Fruit fly (Drosophila melanogaster) whole organism, embryonic: Measurements from ENCODE around the gene CG8814.

ENCODE experiments used
- Awh ChIP-seq: fragments of 200-800 bp; sonication (Bioruptor generic); IDR thresholded peaks from 2 replicates; pipeline ENCODE4, ENCODE4 v1.3.6; 2022; ENCODE audit warnings: missing biosample characterization, missing genetic modification characterization
- BEAF-32 ChIP-seq: fragments of 200-800 bp; sonication (Bioruptor generic); optimal IDR thresholded peaks from 3 replicates; lab custom pipeline; 2017; ENCODE audit warnings: missing biosample characterization, missing genetic modification characterization, mild to moderate bottlenecking, moderate library complexity, missing genetic modification reagents
- Bdp1 ChIP-seq: fragments of 200-800 bp; sonication (Bioruptor generic); optimal IDR thresholded peaks from 3 replicates; lab custom pipeline; 2016; ENCODE audit warnings: missing biosample characterization, missing genetic modification characterization
- BtbVII ChIP-seq: fragments of 200-800 bp; sonication (Bioruptor generic); optimal IDR thresholded peaks from 3 replicates; lab custom pipeline; 2017; ENCODE audit warnings: missing biosample characterization, mild to moderate bottlenecking, missing genetic modification characterization
- CG11398 ChIP-seq: fragments of 200-800 bp; sonication (Bioruptor generic); optimal IDR thresholded peaks from 2 replicates; lab custom pipeline; 2016; ENCODE audit warnings: missing biosample characterization, missing genetic modification characterization
- CG13287 ChIP-seq: fragments of 200-800 bp; sonication (Bioruptor generic); IDR thresholded peaks from 2 replicates; pipeline ENCODE4 v1.3.6; 2022; ENCODE audit warnings: missing biosample characterization, missing genetic modification characterization; ENCODE audit not compliant: partially characterized antibody
- CG14050 ChIP-seq: fragments of 200-800 bp; sonication (Bioruptor generic); IDR thresholded peaks from 3 replicates; pipeline ENCODE4 v1.3.6; 2022; ENCODE audit warnings: missing biosample characterization, missing genetic modification characterization
- CG14965 ChIP-seq: fragments of 200-800 bp; sonication (Bioruptor generic); optimal IDR thresholded peaks from 2 replicates; lab custom pipeline; 2016; ENCODE audit warnings: missing biosample characterization, missing genetic modification characterization, borderline replicate concordance
- CG15696 ChIP-seq: fragments of 200-800 bp; sonication (Bioruptor generic); optimal IDR thresholded peaks from 2 replicates; lab custom pipeline; 2019; ENCODE audit warnings: missing biosample characterization, mild to moderate bottlenecking, missing genetic modification characterization, moderate library complexity
- CG16815 ChIP-seq: fragments of 200-800 bp; sonication (Bioruptor generic); optimal IDR thresholded peaks from 3 replicates; lab custom pipeline; 2017; ENCODE audit warnings: missing biosample characterization, mild to moderate bottlenecking, missing genetic modification characterization
- CG16863 ChIP-seq: fragments of 200-800 bp; sonication (Bioruptor generic); optimal IDR thresholded peaks from 3 replicates; lab custom pipeline; 2016; ENCODE audit warnings: missing biosample characterization, missing genetic modification characterization
- CG17328 ChIP-seq: fragments of 200-800 bp; sonication (Bioruptor generic); IDR thresholded peaks from 2 replicates; pipeline ENCODE4 v1.3.6; 2022; ENCODE audit warnings: missing biosample characterization, missing genetic modification characterization
- CG1832 ChIP-seq: fragments of 200-800 bp; sonication (Bioruptor generic); optimal IDR thresholded peaks from 2 replicates; lab custom pipeline; 2017; ENCODE audit warnings: missing biosample characterization, mild to moderate bottlenecking, missing genetic modification characterization, inconsistent platforms
- CG18764 ChIP-seq: fragments of 200-800 bp; sonication (Bioruptor generic); optimal IDR thresholded peaks from 3 replicates; lab custom pipeline; 2016; ENCODE audit warnings: missing biosample characterization, missing genetic modification characterization
- CG3163 ChIP-seq: fragments of 200-800 bp; sonication (Bioruptor generic); optimal IDR thresholded peaks from 3 replicates; lab custom pipeline; 2016; ENCODE audit warnings: missing biosample characterization, missing genetic modification characterization
- CG4360 ChIP-seq: fragments of 200-800 bp; sonication (Bioruptor generic); IDR thresholded peaks from 2 replicates; pipeline ENCODE4 v1.3.6; 2022; ENCODE audit warnings: missing biosample characterization, missing genetic modification characterization
- CG4730 ChIP-seq: fragments of 200-800 bp; sonication (Bioruptor generic); IDR thresholded peaks from 2 replicates; pipeline ENCODE4 v1.3.6; 2022; ENCODE audit warnings: missing biosample characterization, missing genetic modification characterization
- CG6791 ChIP-seq: fragments of 200-800 bp; sonication (Bioruptor generic); IDR thresholded peaks from 3 replicates; pipeline ENCODE4 v1.3.6; 2022; ENCODE audit warnings: missing biosample characterization, missing genetic modification characterization; ENCODE audit not compliant: partially characterized antibody
- CG7786 ChIP-seq: fragments of 200-800 bp; sonication (Bioruptor generic); optimal IDR thresholded peaks from 2 replicates; lab custom pipeline; 2016; ENCODE audit warnings: missing biosample characterization, missing genetic modification characterization
- CG8089 ChIP-seq: fragments of 200-800 bp; sonication (Bioruptor generic); optimal IDR thresholded peaks from 3 replicates; lab custom pipeline; 2016; ENCODE audit warnings: missing biosample characterization, missing genetic modification characterization
- CG8281 ChIP-seq: fragments of 200-800 bp; sonication (Bioruptor generic); optimal IDR thresholded peaks from 2 replicates; lab custom pipeline; 2018; ENCODE audit warnings: missing biosample characterization, mild to moderate bottlenecking, missing genetic modification characterization, moderate library complexity
- CG8924 ChIP-seq: fragments of 200-800 bp; optimal IDR thresholded peaks from 3 replicates; lab custom pipeline; 2019; ENCODE audit warnings: missing biosample characterization, mild to moderate bottlenecking, missing genetic modification characterization, moderate library complexity
- CG9876 ChIP-seq: fragments of 200-800 bp; sonication (Bioruptor generic); optimal IDR thresholded peaks from 2 replicates; lab custom pipeline; 2016; ENCODE audit warnings: missing biosample characterization, missing genetic modification characterization
- CHES-1-like ChIP-seq: fragments of 200-800 bp; sonication (Bioruptor generic); optimal IDR thresholded peaks from 2 replicates; lab custom pipeline; 2016; ENCODE audit warnings: missing biosample characterization, missing genetic modification characterization
- Dek ChIP-seq: fragments of 200-800 bp; sonication (Bioruptor generic); optimal IDR thresholded peaks from 3 replicates; lab custom pipeline; 2019; ENCODE audit warnings: missing biosample characterization, mild to moderate bottlenecking, missing genetic modification characterization, moderate library complexity
- Dip3 ChIP-seq: fragments of 200-800 bp; sonication (Bioruptor generic); optimal IDR thresholded peaks from 3 replicates; lab custom pipeline; 2016; ENCODE audit warnings: missing biosample characterization, missing genetic modification characterization
- Lim3 ChIP-seq: fragments of 200-800 bp; sonication (Bioruptor generic); IDR thresholded peaks from 2 replicates; pipeline ENCODE4 v1.3.6; 2022; ENCODE audit warnings: missing biosample characterization, missing genetic modification characterization
- MESR4 ChIP-seq: fragments of 200-800 bp; sonication (Bioruptor generic); optimal IDR thresholded peaks from 2 replicates; lab custom pipeline; 2018; ENCODE audit warnings: missing biosample characterization, mild to moderate bottlenecking, missing genetic modification characterization, moderate library complexity
- Mrtf ChIP-seq: fragments of 200-800 bp; sonication (Bioruptor generic); IDR thresholded peaks from 3 replicates; pipeline ENCODE4 v1.3.6; 2022; ENCODE audit warnings: missing biosample characterization, missing genetic modification characterization
- NfI ChIP-seq: fragments of 200-800 bp; sonication (Bioruptor generic); optimal IDR thresholded peaks from 3 replicates; lab custom pipeline; 2018; ENCODE audit warnings: missing biosample characterization, mild to moderate bottlenecking, missing genetic modification characterization, moderate library complexity
- PHDP ChIP-seq: fragments of 200-800 bp; sonication (Bioruptor generic); optimal IDR thresholded peaks from 3 replicates; lab custom pipeline; 2018; ENCODE audit warnings: missing biosample characterization, mild to moderate bottlenecking, missing genetic modification characterization, moderate library complexity
- Trl ChIP-seq, 3 experiments: fragments of >200 bp in 2 of 3; fragments of 200-800 bp in 1 of 3; sonication (Bioruptor generic) in 1 of 3; optimal IDR thresholded peaks; 2 replicates in 1 of 3; 3 replicates in 2 of 3; lab custom pipeline; 2016 to 2017; ENCODE audit warnings: missing biosample characterization in 1 of 3, missing genetic modification characterization in 1 of 3
- caup ChIP-seq: fragments of 200-800 bp; sonication (Bioruptor generic); optimal IDR thresholded peaks from 3 replicates; lab custom pipeline; 2017; ENCODE audit warnings: missing biosample characterization, mild to moderate bottlenecking, missing genetic modification characterization, moderate library complexity; ENCODE audit not compliant: severe bottlenecking
- dan ChIP-seq: fragments of 200-800 bp; sonication (Bioruptor generic); IDR thresholded peaks from 2 replicates; pipeline ENCODE4 v1.3.6; 2022; ENCODE audit warnings: missing biosample characterization, missing genetic modification characterization
- dpn ChIP-seq, 2 experiments: fragments of 200-800 bp; sonication (Bioruptor generic); optimal IDR thresholded peaks; 3 replicates each; lab custom pipeline; 2016; ENCODE audit warnings: missing biosample characterization in 2 of 2, missing genetic modification characterization in 2 of 2
- fu2 ChIP-seq: fragments of 200-800 bp; sonication (Bioruptor generic); optimal IDR thresholded peaks from 2 replicates; lab custom pipeline; 2016; ENCODE audit warnings: missing biosample characterization, missing genetic modification characterization
- gsb-n ChIP-seq: fragments of 200-800 bp; sonication (Bioruptor generic); optimal IDR thresholded peaks from 3 replicates; lab custom pipeline; 2018; ENCODE audit warnings: missing biosample characterization, mild to moderate bottlenecking, missing genetic modification characterization
- ham ChIP-seq: fragments of 200-800 bp; sonication (Bioruptor generic); IDR thresholded peaks from 2 replicates; pipeline ENCODE4 v1.3.6; 2022; ENCODE audit warnings: missing biosample characterization, missing genetic modification characterization
- inv ChIP-seq: fragments of 200-800 bp; sonication (Bioruptor generic); IDR thresholded peaks from 2 replicates; pipeline ENCODE4 v1.3.6; 2022; ENCODE audit warnings: missing biosample characterization, missing genetic modification characterization; ENCODE audit not compliant: partially characterized antibody
- lmd ChIP-seq: fragments of 200-800 bp; sonication (Bioruptor generic); IDR thresholded peaks from 2 replicates; pipeline ENCODE4 v1.3.6; 2022; ENCODE audit warnings: missing biosample characterization, missing genetic modification characterization
- odd ChIP-seq: fragments of 200-800 bp; sonication (Bioruptor generic); optimal IDR thresholded peaks from 2 replicates; lab custom pipeline; 2017; ENCODE audit warnings: missing biosample characterization, mild to moderate bottlenecking, missing genetic modification characterization
- pb ChIP-seq: fragments of 200-800 bp; sonication (Bioruptor generic); optimal IDR thresholded peaks from 3 replicates; lab custom pipeline; 2016; ENCODE audit warnings: missing biosample characterization, missing genetic modification characterization
- pnt ChIP-seq: fragments of 200-800 bp; sonication (Bioruptor generic); optimal IDR thresholded peaks from 3 replicates; lab custom pipeline; 2016; ENCODE audit warnings: missing biosample characterization, missing genetic modification characterization
- pzg ChIP-seq: fragments of 200-800 bp; sonication (Bioruptor generic); optimal IDR thresholded peaks from 3 replicates; lab custom pipeline; 2018; ENCODE audit warnings: missing biosample characterization, mild to moderate bottlenecking, missing genetic modification characterization, moderate library complexity
- sens-2 ChIP-seq: fragments of 200-800 bp; sonication (Bioruptor generic); IDR thresholded peaks from 2 replicates; pipeline ENCODE4 v1.3.6; 2022; ENCODE audit warnings: missing biosample characterization, missing genetic modification characterization
- shn ChIP-seq: fragments of 200-800 bp; sonication (Bioruptor generic); optimal IDR thresholded peaks from 3 replicates; lab custom pipeline; 2016; ENCODE audit warnings: missing biosample characterization, missing genetic modification characterization
- sim ChIP-seq: fragments of 200-800 bp; sonication (Bioruptor generic); IDR thresholded peaks from 2 replicates; pipeline ENCODE4 v1.3.6; 2022; ENCODE audit warnings: missing biosample characterization, missing genetic modification characterization
- slp2 ChIP-seq: fragments of 200-800 bp; sonication (Bioruptor generic); optimal IDR thresholded peaks from 2 replicates; lab custom pipeline; 2016; ENCODE audit warnings: missing biosample characterization, missing genetic modification characterization
- sug ChIP-seq: fragments of 200-800 bp; optimal IDR thresholded peaks from 2 replicates; lab custom pipeline; 2019; ENCODE audit warnings: missing biosample characterization, mild to moderate bottlenecking, missing genetic modification characterization, moderate library complexity
- tna ChIP-seq: fragments of 200-800 bp; sonication (Bioruptor generic); IDR thresholded peaks from 2 replicates; pipeline ENCODE4 v1.3.6; 2022; ENCODE audit warnings: missing biosample characterization, missing genetic modification characterization; ENCODE audit not compliant: partially characterized antibody
- vfl ChIP-seq: fragments of 200-800 bp; sonication (Bioruptor generic); optimal IDR thresholded peaks from 2 replicates; lab custom pipeline; 2016; ENCODE audit warnings: missing biosample characterization, missing genetic modification characterization

The CG8814 gene

dm6 chr2L:2864601-2865000 is 10.1 kb upstream of the CG8814 start (continued):
- TF ChIP-seq gsb-n (no peak), slp2 (GFP tag; lab: Kevin White, UChicago) (no peak), pb (no peak), PHDP (tag; lab: Kevin White, UChicago) (peak; percentile 24), NfI (peak; percentile 16), CG16863 (GFP tag; lab: Kevin White, UChicago) (no peak), shn (GFP tag; lab: Kevin White, UChicago) (no peak), lmd (GFP tag; lab: Robert Waterston, UW) (no peak), caup (peak; percentile 49), CG11398 (GFP tag; lab: Kevin White, UChicago) (no peak), CG13287 (GFP tag; lab: Robert Waterston, UW) (no peak), sug (tag; lab: Kevin White, UChicago) (no peak), ham (GFP tag; lab: Robert Waterston, UW) (no peak), CG9876 (GFP tag; lab: Kevin White, UChicago) (no peak), Lim3 (no peak), BEAF-32 (no peak), vfl (GFP tag; lab: Kevin White, UChicago) (no peak), MESR4 (GFP tag; lab: Kevin White, UChicago) (no peak), sim (GFP tag; lab: Robert Waterston, UW) (no peak), CG8089 (GFP tag; lab: Kevin White, UChicago) (no peak), fu2 (GFP tag; lab: Kevin White, UChicago) (no peak), CG6791 (GFP tag; lab: Robert Waterston, UW) (no peak), sens-2 (GFP tag; lab: Robert Waterston, UW) (no peak), CG8924 (tag; lab: Kevin White, UChicago) (no peak), pnt (no peak), CG4360 (GFP tag; lab: Robert Waterston, UW) (no peak), Dek (tag; lab: Kevin White, UChicago) (no peak), dan (GFP tag; lab: Robert Waterston, UW) (no peak), CG15696 (tag; lab: Kevin White, UChicago) (peak; percentile 2), CG17328 (GFP tag; lab: Robert Waterston, UW) (peak; percentile 20; the same call in 1 of the 2 replicates), CG18764 (GFP tag; lab: Kevin White, UChicago) (peak; percentile 32), dpn (GFP tag; optimal IDR thresholded peaks at IDR 0.05; lab: Kevin White, UChicago) (no peak), odd (GFP tag; lab: Kevin White, UChicago) (peak; percentile 55), CG1832 (GFP tag; lab: Kevin White, UChicago) (no peak), Dip3 (GFP tag; lab: Kevin White, UChicago) (no peak), CHES-1-like (GFP tag; lab: Kevin White, UChicago) (no peak), Awh (GFP tag; lab: Robert Waterston, UW) (peak; percentile 24; the same call in 1 of the 2 replicates), CG4730 (no peak), pzg (no peak), CG16815 (GFP tag; lab: Kevin White, UChicago) (no peak), tna (no peak), CG14965 (GFP tag; lab: Kevin White, UChicago) (no peak), Trl (optimal IDR thresholded peaks at IDR 0.05; lab: Kevin White, UChicago) (no peak), Trl (GFP tag; optimal IDR thresholded peaks at IDR 0.05; lab: Kevin White, UChicago) (no peak), Mrtf (no peak), Bdp1 (GFP tag; lab: Kevin White, UChicago) (no peak), CG7786 (no peak), CG3163 (no peak), CG8281 (no peak), BtbVII (GFP tag; lab: Kevin White, UChicago) (peak; percentile 27), inv (GFP tag; lab: Robert Waterston, UW) (no peak), CG14050 (GFP tag; lab: Robert Waterston, UW) (no peak)
